Worm (Caenorhabditis elegans) whole organism, L2 larva: ENCODE data around the gene F56B3.11.

Experiments used
- egl-27 ChIP-seq: sonication (generic microtip); optimal IDR thresholded peaks from 3 replicates; lab custom pipeline; 2017; ENCODE audit warnings: missing biosample characterization, missing genetic modification reagents, missing genetic modification characterization
- lin-13 ChIP-seq: fragments of 150-350 bp; optimal IDR thresholded peaks from 2 replicates; lab custom pipeline; 2014; ENCODE audit warnings: missing biosample characterization, missing genetic modification reagents, missing genetic modification characterization
- mdl-1 ChIP-seq, 2 experiments: fragments of 150-350 bp in 1 of 2; sonication (generic microtip) in 1 of 2; optimal IDR thresholded peaks; 2 replicates each; lab custom pipeline; 2017; ENCODE audit warnings: missing biosample characterization in 2 of 2, missing genetic modification characterization in 2 of 2
- nhr-10 ChIP-seq: sonication (generic microtip); optimal IDR thresholded peaks from 2 replicates; lab custom pipeline; 2017; ENCODE audit warnings: missing biosample characterization, missing genetic modification characterization
- nhr-77 ChIP-seq: fragments of 150-350 bp; optimal IDR thresholded peaks from 2 replicates; lab custom pipeline; 2014; ENCODE audit warnings: missing biosample characterization, missing genetic modification characterization
- skn-1 ChIP-seq: sonication (generic microtip); optimal IDR thresholded peaks from 2 replicates; lab custom pipeline; 2017; ENCODE audit warnings: missing biosample characterization, missing genetic modification characterization
- snpc-4 ChIP-seq: fragments of 150-350 bp; optimal IDR thresholded peaks from 2 replicates; lab custom pipeline; 2014; ENCODE audit warnings: missing biosample characterization, missing genetic modification characterization
- unc-39 ChIP-seq: fragments of 150-350 bp; optimal IDR thresholded peaks from 2 replicates; lab custom pipeline; 2014; ENCODE audit warnings: missing biosample characterization, missing genetic modification characterization
- unc-62 ChIP-seq: fragments of 150-350 bp; optimal IDR thresholded peaks from 2 replicates; lab custom pipeline; 2014; ENCODE audit warnings: missing biosample characterization, missing genetic modification reagents, missing genetic modification characterization
- ztf-11 ChIP-seq: sonication (generic microtip); optimal IDR thresholded peaks from 2 replicates; lab custom pipeline; 2017; ENCODE audit warnings: missing biosample characterization, missing genetic modification characterization

ce11 chrIV:762486-763376 is 33.6 kb downstream of the F56B3.11 start:
- TF ChIP-seq egl-27 (tag; lab: Kevin White, UChicago): no peak
- no peak for TF ChIP-seq unc-62 (GFP tag; lab: Kevin White, UChicago)
- no peak for TF ChIP-seq mdl-1 (tag; optimal IDR thresholded peaks at IDR 0.05; lab: Kevin White, UChicago)
- TF ChIP-seq skn-1 (tag; lab: Kevin White, UChicago): no peak
- no peak for TF ChIP-seq snpc-4 (tag; lab: Kevin White, UChicago)
- no peak for TF ChIP-seq nhr-10 (tag; lab: Kevin White, UChicago)
- no peak for TF ChIP-seq lin-13
- no peak for TF ChIP-seq ztf-11
- no peak for TF ChIP-seq nhr-77
- TF ChIP-seq unc-39: no peak
